Worm (Caenorhabditis elegans) whole organism, L2 larva: ENCODE data around the gene pfn-2.
A peak's percentile ranks its signal among the peaks of the same experiment; 100 is the strongest.

ENCODE experiments used
- aly-2 ChIP-seq: fragments of 150-350 bp; optimal IDR thresholded peaks from 2 replicates; lab custom pipeline; 2014; ENCODE audit warnings: missing biosample characterization, missing genetic modification characterization
- ama-1 ChIP-seq: fragments of 150-350 bp; optimal IDR thresholded peaks from 2 replicates; lab custom pipeline; 2018; ENCODE audit warnings: inconsistent platforms
- egl-27 ChIP-seq: sonication (generic microtip); optimal IDR thresholded peaks from 3 replicates; lab custom pipeline; 2017; ENCODE audit warnings: missing biosample characterization, missing genetic modification reagents, missing genetic modification characterization
- elt-1 ChIP-seq: fragments of 150-350 bp; optimal IDR thresholded peaks from 2 replicates; lab custom pipeline; 2014; ENCODE audit warnings: missing biosample characterization, missing genetic modification characterization
- fos-1 ChIP-seq: fragments of 150-350 bp; optimal IDR thresholded peaks from 2 replicates; lab custom pipeline; 2014; ENCODE audit warnings: missing biosample characterization, missing genetic modification characterization
- lin-13 ChIP-seq: fragments of 150-350 bp; optimal IDR thresholded peaks from 2 replicates; lab custom pipeline; 2014; ENCODE audit warnings: missing biosample characterization, missing genetic modification reagents, missing genetic modification characterization
- mdl-1 ChIP-seq, 2 experiments: fragments of 150-350 bp in 1 of 2; sonication (generic microtip) in 1 of 2; optimal IDR thresholded peaks; 2 replicates each; lab custom pipeline; 2017; ENCODE audit warnings: missing biosample characterization in 2 of 2, missing genetic modification characterization in 2 of 2
- nhr-11 ChIP-seq: fragments of 150-350 bp; optimal IDR thresholded peaks from 2 replicates; lab custom pipeline; 2014; ENCODE audit warnings: missing biosample characterization, missing genetic modification characterization
- unc-62 ChIP-seq: fragments of 150-350 bp; optimal IDR thresholded peaks from 2 replicates; lab custom pipeline; 2014; ENCODE audit warnings: missing biosample characterization, missing genetic modification reagents, missing genetic modification characterization
- zag-1 ChIP-seq: fragments of 150-350 bp; optimal IDR thresholded peaks from 2 replicates; lab custom pipeline; 2014; ENCODE audit warnings: missing biosample characterization, missing genetic modification characterization
- ztf-4 ChIP-seq: fragments of 150-350 bp; optimal IDR thresholded peaks from 2 replicates; lab custom pipeline; 2014; ENCODE audit warnings: missing biosample characterization, missing genetic modification characterization

DNA sequence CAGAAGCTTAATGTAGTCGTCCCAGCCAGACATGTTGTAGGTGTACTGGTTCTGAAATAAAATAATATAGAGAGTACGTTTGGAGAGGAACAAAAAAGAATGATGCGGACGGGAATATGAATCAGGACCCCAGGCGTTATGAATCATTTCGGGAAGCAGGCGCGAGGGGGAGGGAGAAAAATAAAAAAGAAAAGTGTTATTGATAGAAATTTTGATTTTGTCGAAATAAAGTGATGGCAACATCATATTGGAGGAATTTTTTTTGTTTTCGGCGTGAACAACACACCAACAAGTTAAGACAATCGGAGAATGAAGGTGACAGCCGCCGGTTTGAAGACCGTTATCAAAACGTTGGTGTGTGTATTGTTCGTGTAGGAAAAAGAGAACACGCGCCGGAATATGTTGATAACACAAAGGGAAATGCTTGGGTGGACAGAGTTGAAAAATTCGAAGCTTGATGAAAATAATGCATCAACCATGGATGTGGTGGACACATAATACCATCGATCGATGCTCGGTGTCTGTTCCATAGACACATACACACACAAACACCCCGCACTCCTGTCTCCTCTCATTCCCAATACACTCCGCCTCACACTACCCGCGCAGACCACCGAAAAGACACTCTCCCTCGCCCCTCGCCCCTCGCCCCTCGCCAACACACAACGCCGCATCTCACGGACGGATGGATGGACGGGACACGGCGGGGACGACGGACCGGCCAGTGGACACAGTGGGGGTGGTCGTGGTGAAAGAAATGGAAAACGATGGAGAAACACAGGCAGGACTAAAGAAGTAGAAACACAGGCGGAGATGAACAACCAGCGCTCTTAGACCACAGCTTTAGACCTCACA, at the start of gene pfn-2:
- TF ChIP-seq aly-2 (tag; lab: Kevin White, UChicago) (no peak), ama-1 (no peak), nhr-11 (tag; lab: Kevin White, UChicago) (no peak), unc-62 (no peak), fos-1 (tag; lab: Kevin White, UChicago) (peak; percentile 16), ztf-4 (tag; lab: Kevin White, UChicago) (no peak), mdl-1 (tag; optimal IDR thresholded peaks at IDR 0.05; lab: Kevin White, UChicago) (no peak), zag-1 (tag; lab: Kevin White, UChicago) (no peak), elt-1 (tag; lab: Kevin White, UChicago) (no peak), lin-13 (GFP tag; lab: Kevin White, UChicago) (no peak), egl-27 (no peak)
